Worm (Caenorhabditis elegans): Measurements from ENCODE around the gene str-35.

DNA sequence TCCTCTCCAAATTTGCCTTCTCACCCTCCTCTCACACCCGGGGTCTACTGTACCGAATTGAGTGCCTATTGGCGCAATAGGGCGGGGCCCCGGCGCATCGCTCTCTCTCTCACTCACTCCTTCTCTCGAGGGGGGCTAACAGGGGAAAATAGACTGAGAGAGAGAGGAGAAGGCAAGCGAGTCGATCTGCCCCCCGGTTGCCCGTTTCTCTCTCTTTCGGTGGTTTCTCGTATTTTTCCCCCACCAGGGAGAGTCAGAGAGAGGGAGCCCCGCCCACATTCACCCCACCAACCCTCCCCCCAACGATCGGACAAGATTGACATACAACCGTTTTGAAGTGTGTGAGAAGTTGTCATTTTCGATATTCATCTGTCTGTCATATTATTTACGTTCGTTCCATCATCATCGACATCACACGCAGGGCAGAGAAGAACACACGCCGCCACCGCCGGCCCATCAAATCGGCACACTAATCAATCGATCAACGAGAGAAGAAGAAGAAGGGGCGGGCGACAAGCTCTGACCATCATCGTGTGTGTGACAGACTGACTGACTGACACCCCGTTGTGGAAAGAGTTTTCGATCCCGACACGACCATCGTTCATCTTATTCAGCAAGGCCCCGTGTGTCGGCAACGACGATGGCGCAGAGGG is 24.6 kb downstream of the str-35 start:
- TF ChIP-seq mef-2 (tag; optimal IDR thresholded peaks at IDR 0.05) (no peak), lin-35 (GFP tag; optimal IDR thresholded peaks at IDR 0.05) (no peak), lin-13 (GFP tag; optimal IDR thresholded peaks at IDR 0.05) (no peak), nhr-237 (tag; optimal IDR thresholded peaks at IDR 0.05) (no peak), snpc-4 (tag; optimal IDR thresholded peaks at IDR 0.05) (no peak), lin-15B (tag; optimal IDR thresholded peaks at IDR 0.05) (no peak), nhr-19 (GFP tag; conservative IDR thresholded peaks at IDR 0.05) (peak; percentile 15; the same call in 1 of the 2 replicates), fos-1 (tag; optimal IDR thresholded peaks at IDR 0.05) (no peak), lsy-2 (tag; optimal IDR thresholded peaks at IDR 0.05) (peak; percentile 72 to 92), unc-62 (GFP tag; optimal IDR thresholded peaks at IDR 0.05) (no peak), zip-4 (GFP tag; optimal IDR thresholded peaks at IDR 0.05) (no peak), hlh-17 (GFP tag; optimal IDR thresholded peaks at IDR 0.05; ENCODE audit: borderline replicate concordance) (no peak)
